Worm (Caenorhabditis elegans) whole organism, midembryonic: ENCODE measurements around the gene spex-3.

Source experiments
- T22C8.4 ChIP-seq: fragments of 200-800 bp; sonication (Bioruptor generic); IDR thresholded peaks from 2 replicates; pipeline ENCODE4 v1.3.6; 2022; ENCODE audit warnings: missing genetic modification characterization, missing compliant biosample characterization
- cog-1 ChIP-seq: sonication (generic microtip); optimal IDR thresholded peaks from 2 replicates; lab custom pipeline; 2016; ENCODE audit warnings: missing genetic modification characterization, missing compliant biosample characterization
- flt-1 ChIP-seq: fragments of 200-800 bp; sonication (Bioruptor generic); IDR thresholded peaks from 2 replicates; pipeline ENCODE4 v1.3.6; 2022; ENCODE audit warnings: missing genetic modification characterization, missing compliant biosample characterization
- klf-2 ChIP-seq: fragments of 200-800 bp; sonication (Bioruptor generic); conservative IDR thresholded peaks from 2 replicates; pipeline ENCODE4 v1.3.6; 2022; ENCODE audit warnings: missing genetic modification reagents, missing genetic modification characterization, missing compliant biosample characterization
- med-1 ChIP-seq: sonication (generic microtip); optimal IDR thresholded peaks from 2 replicates; lab custom pipeline; 2017; ENCODE audit warnings: missing genetic modification characterization, mild to moderate bottlenecking, missing compliant biosample characterization, antibody characterized with exemption, missing genetic modification reagents; ENCODE audit not compliant: insufficient read depth
- ref-1 ChIP-seq: fragments of 200-800 bp; sonication (Bioruptor generic); conservative IDR thresholded peaks from 2 replicates; pipeline ENCODE4 v1.3.6; 2022; ENCODE audit warnings: missing genetic modification reagents, missing genetic modification characterization, missing compliant biosample characterization
- tab-1 ChIP-seq: fragments of 200-800 bp; sonication (Bioruptor generic); IDR thresholded peaks from 2 replicates; pipeline ENCODE4 v1.3.6; 2022; ENCODE audit warnings: missing genetic modification characterization, missing compliant biosample characterization
- ztf-23 ChIP-seq: fragments of 200-800 bp; sonication (Bioruptor generic); IDR thresholded peaks from 2 replicates; pipeline ENCODE4 v1.3.6; 2022; ENCODE audit warnings: missing genetic modification reagents, missing genetic modification characterization, missing compliant biosample characterization
- ztf-29 ChIP-seq: fragments of 200-800 bp; sonication (Bioruptor generic); IDR thresholded peaks from 2 replicates; pipeline ENCODE4 v1.3.6; 2022; ENCODE audit warnings: missing genetic modification reagents, missing genetic modification characterization, missing compliant biosample characterization

The spex-3 gene

DNA sequence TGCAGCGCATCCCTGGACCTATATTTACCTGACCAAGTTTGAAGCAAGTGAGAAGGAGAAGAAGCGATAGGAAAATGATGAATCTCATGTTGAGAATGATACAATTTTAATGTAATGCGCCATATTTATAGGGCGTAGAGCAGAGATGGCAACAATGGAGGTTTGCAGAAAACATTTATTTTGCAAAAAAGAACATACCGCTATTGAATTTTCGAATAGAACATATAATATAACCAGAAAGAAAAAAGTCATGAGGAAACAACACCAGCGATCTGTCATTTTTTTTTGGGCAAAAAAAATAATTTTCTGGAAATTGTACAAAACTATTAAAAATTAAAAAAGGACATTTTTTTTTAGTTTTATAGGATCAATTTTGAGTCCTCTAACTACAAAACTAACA lies at the start of gene spex-3:
Gene spex-3, minus strand, starts transcription at position 101 of the 400 bp plus-strand sequence.
- TF ChIP-seq tab-1 (GFP tag; lab: Robert Waterston, UW) (no peak), T22C8.4 (no peak), flt-1 (GFP tag; lab: Robert Waterston, UW) (no peak), ref-1 (no peak), klf-2 (GFP tag; lab: Robert Waterston, UW) (no peak), cog-1 (tag; lab: Kevin White, UChicago) (no peak), med-1 (GFP tag; lab: Kevin White, UChicago) (no peak), ztf-23 (GFP tag; lab: Robert Waterston, UW) (no peak), ztf-29 (GFP tag; lab: Robert Waterston, UW) (no peak)

DNA sequence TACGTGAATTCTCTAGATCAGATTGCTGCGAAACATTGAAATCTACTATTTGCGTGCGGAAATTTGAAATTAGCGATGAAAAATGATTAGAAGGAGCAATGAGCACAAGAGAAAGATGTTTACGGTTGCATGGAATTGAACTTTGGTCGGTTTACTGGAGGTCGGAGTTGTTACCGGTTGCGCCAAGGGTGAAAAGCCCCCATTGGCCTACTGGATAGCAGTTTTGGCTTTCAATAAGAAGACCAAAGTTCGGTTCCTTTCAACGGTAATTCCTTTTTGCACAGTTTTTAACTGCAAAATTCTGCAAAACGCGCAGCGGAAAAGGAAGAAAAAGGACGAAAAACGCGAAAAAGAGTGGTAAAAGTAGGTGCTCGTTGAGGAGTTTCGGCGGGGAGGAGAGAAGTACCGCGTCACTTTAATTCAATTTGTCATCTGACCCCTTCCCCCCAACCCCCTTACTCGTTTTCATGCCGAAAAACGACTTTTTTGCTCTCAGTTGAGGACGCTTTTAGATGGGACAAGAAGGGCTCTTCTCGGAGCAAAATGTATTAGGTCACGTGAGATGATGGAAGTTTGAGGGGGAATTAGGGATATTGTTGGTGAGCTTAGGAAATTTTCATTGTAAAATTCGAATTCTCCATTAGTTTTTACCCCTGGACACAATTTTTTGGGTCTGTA lies 43.4 kb upstream of the spex-3 start:
- TF ChIP-seq flt-1 (GFP tag; lab: Robert Waterston, UW) = no peak
- no peak for TF ChIP-seq cog-1 (tag; lab: Kevin White, UChicago)

DNA sequence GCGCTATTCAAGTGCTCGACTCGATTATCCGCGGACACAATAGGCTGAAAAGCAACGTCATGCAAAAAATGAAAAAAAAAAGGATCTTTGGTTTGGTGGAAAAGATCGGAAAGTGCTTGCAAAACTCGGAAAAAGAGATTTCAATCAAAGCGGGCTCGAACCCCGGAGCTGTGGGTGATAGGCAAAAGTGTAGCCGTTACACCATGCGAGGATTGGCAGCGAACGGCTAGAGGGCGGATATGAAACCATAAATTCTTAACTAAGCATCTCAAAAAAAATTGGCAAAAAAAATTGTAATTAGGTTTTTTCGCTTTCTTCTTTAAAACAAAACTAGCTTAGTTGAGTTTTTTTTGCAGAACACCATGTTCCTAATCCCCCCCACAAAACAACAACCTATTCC lies 42.2 kb upstream of the spex-3 start:
- TF ChIP-seq ref-1 = no peak
- no peak for TF ChIP-seq cog-1 (tag; lab: Kevin White, UChicago)
- TF ChIP-seq klf-2 (GFP tag; lab: Robert Waterston, UW) = no peak
- TF ChIP-seq flt-1 (GFP tag; lab: Robert Waterston, UW) = no peak
- TF ChIP-seq tab-1 (GFP tag; lab: Robert Waterston, UW) = no peak
- TF ChIP-seq ztf-29 (GFP tag; lab: Robert Waterston, UW) = no peak
- TF ChIP-seq T22C8.4 = no peak
- TF ChIP-seq ztf-23 (GFP tag; lab: Robert Waterston, UW) = no peak
- TF ChIP-seq med-1 (GFP tag; lab: Kevin White, UChicago) = no peak

DNA sequence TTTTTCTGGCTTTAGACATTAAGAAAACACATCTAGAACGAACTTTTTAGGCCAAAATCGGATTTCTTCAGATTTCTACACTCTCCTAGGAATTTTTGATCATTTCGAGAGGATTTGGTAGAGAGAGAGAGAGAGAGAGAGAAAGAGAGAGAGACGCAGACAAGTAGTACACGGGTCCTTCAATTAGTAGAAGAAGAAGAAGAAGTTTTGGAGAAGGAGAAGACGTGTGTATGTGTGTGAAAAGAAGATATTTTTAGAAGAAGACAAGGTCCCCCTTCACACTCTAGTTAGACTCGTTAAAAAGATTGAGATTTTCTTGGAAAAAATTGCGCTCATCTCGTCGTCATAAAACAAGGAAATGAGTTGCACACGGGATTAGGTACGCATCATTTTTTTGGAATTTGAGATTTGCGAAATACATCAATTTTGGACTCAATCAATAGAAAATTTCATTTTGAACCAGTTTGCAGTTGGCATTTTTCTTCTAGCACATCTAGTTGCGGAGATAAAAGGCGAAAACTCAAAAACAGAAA lies 41.3 kb upstream of the spex-3 start:
- TF ChIP-seq ref-1 (no peak), flt-1 (GFP tag; lab: Robert Waterston, UW) (no peak), tab-1 (GFP tag; lab: Robert Waterston, UW) (no peak), cog-1 (tag; lab: Kevin White, UChicago) (no peak), ztf-29 (GFP tag; lab: Robert Waterston, UW) (no peak), med-1 (GFP tag; lab: Kevin White, UChicago) (no peak), klf-2 (GFP tag; lab: Robert Waterston, UW) (no peak), ztf-23 (GFP tag; lab: Robert Waterston, UW) (no peak), T22C8.4 (no peak)

DNA sequence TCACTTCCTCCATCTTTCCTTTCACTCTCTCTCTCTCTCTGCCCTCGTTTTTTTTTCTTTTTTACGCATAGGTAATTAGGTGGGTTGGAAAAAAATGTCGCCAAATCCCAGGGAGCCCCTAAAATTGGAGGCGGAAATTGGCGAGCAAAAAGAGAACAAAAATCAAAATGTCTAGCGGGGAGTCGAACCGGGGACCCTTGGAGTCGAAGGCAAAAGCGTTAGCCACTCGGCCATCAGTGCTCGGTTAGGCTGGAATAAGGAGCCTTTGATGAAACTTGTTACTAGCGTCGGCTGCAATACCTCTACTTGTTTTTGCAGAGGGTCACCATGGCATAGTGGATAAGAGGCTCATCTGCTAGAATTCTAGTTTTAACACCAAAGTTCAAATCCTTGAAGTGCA lies 40.8 kb upstream of the spex-3 start:
- TF ChIP-seq T22C8.4 (no peak), ztf-29 (GFP tag; lab: Robert Waterston, UW) (no peak), tab-1 (GFP tag; lab: Robert Waterston, UW) (no peak), ref-1 (no peak), flt-1 (GFP tag; lab: Robert Waterston, UW) (no peak), cog-1 (tag; lab: Kevin White, UChicago) (no peak), ztf-23 (GFP tag; lab: Robert Waterston, UW) (no peak), med-1 (GFP tag; lab: Kevin White, UChicago) (no peak), klf-2 (GFP tag; lab: Robert Waterston, UW) (no peak)

DNA sequence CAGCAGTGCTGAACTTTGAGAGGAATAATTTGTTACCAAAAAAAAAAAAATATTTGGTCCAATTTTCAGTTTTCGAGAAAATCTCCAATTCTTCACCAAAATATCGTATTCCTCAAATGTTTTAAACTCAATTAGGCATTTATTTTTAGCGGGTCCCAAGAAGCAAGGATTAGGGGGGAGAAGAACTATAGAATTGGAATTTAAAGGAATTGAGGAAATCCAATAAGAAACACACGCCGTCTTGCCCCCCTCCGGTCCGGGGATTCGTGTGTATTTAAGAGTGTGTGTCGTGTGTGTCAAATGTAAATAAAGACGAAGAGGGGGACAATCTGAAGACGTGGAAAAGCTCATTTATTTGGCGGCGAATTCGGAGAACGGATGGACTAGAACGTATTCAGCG lies 31.2 kb upstream of the spex-3 start:
- no peak for TF ChIP-seq ztf-29 (GFP tag; lab: Robert Waterston, UW)
- no peak for TF ChIP-seq T22C8.4
- no peak for TF ChIP-seq ztf-23 (GFP tag; lab: Robert Waterston, UW)
- no peak for TF ChIP-seq cog-1 (tag; lab: Kevin White, UChicago)
- no peak for TF ChIP-seq med-1 (GFP tag; lab: Kevin White, UChicago)
- no peak for TF ChIP-seq klf-2 (GFP tag; lab: Robert Waterston, UW)
- no peak for TF ChIP-seq flt-1 (GFP tag; lab: Robert Waterston, UW)
- no peak for TF ChIP-seq tab-1 (GFP tag; lab: Robert Waterston, UW)
- no peak for TF ChIP-seq ref-1

DNA sequence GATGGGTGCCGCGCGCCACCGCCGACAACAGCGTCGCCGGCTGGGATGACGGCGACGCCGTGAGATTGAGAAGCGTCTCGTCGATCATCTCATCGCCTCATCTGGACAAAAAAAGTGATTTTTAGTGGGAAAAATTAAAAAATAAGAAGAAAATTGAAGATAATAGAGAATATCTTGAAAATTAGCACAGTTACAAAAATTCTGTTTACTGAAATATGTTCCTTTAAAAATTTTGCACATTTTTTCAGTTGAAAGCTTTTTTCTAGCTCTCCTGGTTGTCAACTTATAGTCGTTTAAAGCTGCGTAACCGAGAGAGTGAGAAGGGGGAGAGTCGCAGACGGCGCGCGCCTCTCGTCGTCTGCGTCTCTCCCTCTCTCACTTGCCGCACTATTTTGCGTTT lies 30.8 kb upstream of the spex-3 start, which contains the start of gene ser-4:
Gene ser-4, minus strand, starts transcription at position 101 of the 400 bp plus-strand sequence.
- TF ChIP-seq flt-1 (GFP tag; lab: Robert Waterston, UW) (no peak), T22C8.4 (no peak), tab-1 (GFP tag; lab: Robert Waterston, UW) (no peak), cog-1 (tag; lab: Kevin White, UChicago) (no peak), ztf-23 (GFP tag; lab: Robert Waterston, UW) (no peak), ref-1 (no peak), ztf-29 (GFP tag; lab: Robert Waterston, UW) (no peak), med-1 (GFP tag; lab: Kevin White, UChicago) (no peak), klf-2 (GFP tag; lab: Robert Waterston, UW) (no peak)

DNA sequence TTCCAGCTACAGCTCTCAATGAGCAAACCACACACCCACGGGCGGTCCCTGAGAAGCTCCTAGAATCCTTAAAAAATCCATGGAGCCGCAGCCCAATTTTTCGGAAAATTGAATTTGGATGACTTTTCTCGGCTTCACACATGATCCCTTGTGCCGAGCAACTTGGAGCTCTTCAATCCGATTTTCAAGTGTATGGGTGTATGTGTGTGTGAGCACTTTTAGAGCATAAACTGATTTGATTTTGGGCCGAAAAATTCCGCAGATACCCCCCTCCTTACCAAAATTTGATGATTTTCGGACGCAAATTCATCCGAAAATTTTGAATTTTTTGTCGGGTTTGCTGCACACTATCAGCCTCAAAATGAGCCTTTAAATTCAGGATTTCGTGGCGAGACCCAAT lies 29.6 kb upstream of the spex-3 start:
- TF ChIP-seq T22C8.4 (no peak), med-1 (GFP tag; lab: Kevin White, UChicago) (no peak), cog-1 (tag; lab: Kevin White, UChicago) (no peak), flt-1 (GFP tag; lab: Robert Waterston, UW) (no peak)

DNA sequence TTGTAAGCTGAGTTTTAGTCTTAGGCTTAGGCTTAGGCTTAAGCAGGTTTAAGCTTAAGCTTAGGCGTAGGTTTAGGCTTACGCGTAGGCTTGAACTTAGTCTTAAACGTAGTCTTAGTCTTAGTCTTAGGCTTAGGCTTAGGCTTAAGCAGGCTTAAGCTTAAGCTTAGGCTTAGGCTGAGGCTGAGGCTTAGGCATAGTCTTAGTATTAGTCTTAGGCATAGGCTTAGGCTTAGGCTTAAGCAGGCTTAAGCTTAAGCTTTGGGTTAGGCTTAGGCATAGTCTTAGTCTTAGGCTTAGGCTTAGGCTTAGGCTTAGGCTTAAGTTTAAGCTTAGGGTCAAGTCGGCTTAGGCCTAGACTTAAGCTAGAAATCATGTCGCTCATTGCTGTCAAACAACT lies 16.6 kb upstream of the spex-3 start:
- peak; percentile 50; the same call in 1 of the 2 replicates for TF ChIP-seq ztf-29 (GFP tag; lab: Robert Waterston, UW)
- no peak for TF ChIP-seq ztf-23 (GFP tag; lab: Robert Waterston, UW)

DNA sequence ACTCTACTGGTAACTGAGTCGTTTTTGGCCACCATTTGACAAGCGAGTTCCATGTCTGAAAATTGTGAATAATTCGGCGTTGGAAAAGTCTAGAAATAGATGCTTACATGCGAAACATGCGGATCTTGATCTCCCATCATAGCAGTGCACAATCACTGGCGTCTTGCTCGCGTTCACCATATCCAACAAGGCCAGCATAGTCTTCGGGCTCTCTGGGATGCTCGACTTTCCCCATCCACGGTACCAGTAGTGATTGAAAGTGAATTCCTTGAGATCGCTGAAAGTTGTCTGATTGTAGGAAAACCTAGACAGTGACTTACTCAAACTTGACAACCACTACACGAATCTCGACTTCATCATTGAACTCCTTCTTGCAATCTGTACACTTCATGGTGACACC lies 15.5 kb upstream of the spex-3 start:
- TF ChIP-seq ref-1 (no peak), flt-1 (GFP tag; lab: Robert Waterston, UW) (no peak), T22C8.4 (no peak), klf-2 (GFP tag; lab: Robert Waterston, UW) (no peak), med-1 (GFP tag; lab: Kevin White, UChicago) (no peak), ztf-29 (GFP tag; lab: Robert Waterston, UW) (no peak), cog-1 (tag; lab: Kevin White, UChicago) (no peak)
